Worm (Caenorhabditis elegans) whole organism, L1 larva: ENCODE measurements around the gene gpx-4.
A peak's percentile ranks its signal among the peaks of the same experiment; 100 is the strongest.
"Not testable (repeated sequence)": the region's sequence is repeated elsewhere in the genome, so short reads cannot be mapped to it uniquely, and the experiment has no call there.

Experiments used
- ama-1 ChIP-seq: fragments of 150-350 bp; optimal IDR thresholded peaks from 2 replicates; lab custom pipeline; 2014
- ces-1 ChIP-seq: fragments of 150-350 bp; optimal IDR thresholded peaks from 2 replicates; lab custom pipeline; 2014; ENCODE audit warnings: missing biosample characterization, missing genetic modification reagents, missing genetic modification characterization
- efl-1 ChIP-seq, 4 experiments: fragments of 150-350 bp; optimal IDR thresholded peaks in 3 of 4; peaks in 1 of 4; 1 replicate in 1 of 4; 2 replicates in 3 of 4; lab custom pipeline; 2014; ENCODE audit warnings: missing biosample characterization in 2 of 4, missing genetic modification characterization in 2 of 4, missing genetic modification reagents in 2 of 4
- elt-2 ChIP-seq: sonication (generic microtip); optimal IDR thresholded peaks from 2 replicates; lab custom pipeline; 2016; ENCODE audit warnings: missing genetic modification characterization, mild to moderate bottlenecking, inconsistent platforms, missing compliant biosample characterization, missing genetic modification reagents
- grh-1 ChIP-seq: fragments of 200-800 bp; sonication (Bioruptor generic); IDR thresholded peaks from 2 replicates; pipeline ENCODE4 v1.3.6; 2022; ENCODE audit warnings: missing genetic modification reagents, missing genetic modification characterization, missing compliant biosample characterization
- isw-1 ChIP-seq: fragments of 200-800 bp; sonication (Bioruptor generic); IDR thresholded peaks from 2 replicates; pipeline ENCODE4 v1.3.6; 2022; ENCODE audit warnings: missing genetic modification characterization, missing compliant biosample characterization
- lin-35 ChIP-seq, 2 experiments: fragments of 150-350 bp; optimal IDR thresholded peaks; 2 replicates each; lab custom pipeline; 2014; ENCODE audit warnings: missing biosample characterization in 2 of 2, missing genetic modification characterization in 2 of 2, missing genetic modification reagents in 2 of 2
- lir-3 ChIP-seq: sonication (generic microtip); optimal IDR thresholded peaks from 2 replicates; lab custom pipeline; 2016; ENCODE audit warnings: mild to moderate bottlenecking, missing genetic modification characterization, moderate library complexity, missing compliant biosample characterization; ENCODE audit not compliant: poor library complexity
- lsy-2 ChIP-seq, 2 experiments: fragments of 150-350 bp; optimal IDR thresholded peaks; 2 replicates each; lab custom pipeline; 2014; ENCODE audit warnings: missing biosample characterization in 2 of 2, missing genetic modification characterization in 2 of 2
- mab-9 ChIP-seq: fragments of 200-800 bp; sonication (Bioruptor generic); IDR thresholded peaks from 2 replicates; pipeline ENCODE4 v1.3.6; 2022; ENCODE audit warnings: missing genetic modification reagents, missing genetic modification characterization, missing compliant biosample characterization
- mep-1 ChIP-seq: fragments of 150-350 bp; optimal IDR thresholded peaks from 2 replicates; lab custom pipeline; 2014; ENCODE audit warnings: missing biosample characterization, missing genetic modification characterization
- nhr-47 ChIP-seq: sonication (generic microtip); optimal IDR thresholded peaks from 2 replicates; lab custom pipeline; 2016; ENCODE audit warnings: mild to moderate bottlenecking, missing genetic modification characterization, moderate library complexity, missing compliant biosample characterization
- nhr-71 ChIP-seq: sonication (generic microtip); optimal IDR thresholded peaks from 2 replicates; lab custom pipeline; 2016; ENCODE audit warnings: mild to moderate bottlenecking, missing genetic modification characterization, moderate library complexity, missing compliant biosample characterization
- pqm-1 ChIP-seq: sonication (generic microtip); optimal IDR thresholded peaks from 3 replicates; lab custom pipeline; 2017; ENCODE audit warnings: missing biosample characterization, missing genetic modification characterization
- skn-1 ChIP-seq: fragments of 150-350 bp; optimal IDR thresholded peaks from 2 replicates; lab custom pipeline; 2014; ENCODE audit warnings: missing biosample characterization, missing genetic modification characterization
- swsn-7 ChIP-seq: sonication (generic microtip); optimal IDR thresholded peaks from 2 replicates; lab custom pipeline; 2016; ENCODE audit warnings: missing genetic modification characterization, missing compliant biosample characterization
- tlp-1 ChIP-seq: fragments of 150-350 bp; optimal IDR thresholded peaks from 2 replicates; lab custom pipeline; 2014; ENCODE audit warnings: missing biosample characterization, missing genetic modification characterization
- unc-86 ChIP-seq: sonication (generic microtip); optimal IDR thresholded peaks from 2 replicates; lab custom pipeline; 2016; ENCODE audit warnings: missing genetic modification characterization, missing compliant biosample characterization
- vab-15 ChIP-seq: sonication (generic microtip); optimal IDR thresholded peaks from 2 replicates; lab custom pipeline; 2017; ENCODE audit warnings: missing genotype, mild to moderate bottlenecking, missing genetic modification characterization, missing compliant biosample characterization
- zip-4 ChIP-seq: fragments of 200-800 bp; sonication (Bioruptor generic); optimal IDR thresholded peaks from 2 replicates; lab custom pipeline; 2018; ENCODE audit warnings: mild to moderate bottlenecking, missing genetic modification characterization, moderate library complexity, missing compliant biosample characterization

The gpx-4 gene

DNA sequence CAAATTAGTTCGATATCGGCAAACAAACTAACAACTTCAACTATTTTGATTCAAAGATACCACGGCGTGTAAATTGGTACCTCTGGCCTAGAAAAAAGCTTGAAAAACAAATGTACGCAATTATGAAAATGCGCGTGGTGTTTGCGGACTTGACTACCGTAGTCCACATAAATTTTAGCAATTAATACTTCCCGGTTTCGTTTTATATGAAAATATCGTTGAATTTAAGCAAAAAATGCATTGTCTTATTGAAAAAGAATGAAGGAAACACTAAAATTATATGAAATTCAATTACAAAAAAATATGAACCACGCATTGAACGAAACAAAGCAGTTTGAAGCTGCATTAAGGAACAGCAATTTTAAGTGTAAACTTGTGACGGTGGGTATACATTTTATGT is at the start of gene gpx-4:
Gene gpx-4, minus strand, starts transcription at position 101 of the 400 bp plus-strand sequence.
- TF ChIP-seq lsy-2 (tag; optimal IDR thresholded peaks at IDR 0.05; lab: Kevin White, UChicago) = peak in 1 of 2 experiments; percentile 10

- not testable (repeated sequence) for TF ChIP-seq pqm-1 (tag; lab: Kevin White, UChicago); zip-4 (GFP tag; lab: Kevin White, UChicago); nhr-47 (tag; lab: Kevin White, UChicago)
These were observed 44.9 kb upstream of the gpx-4 start, which contains the start of gene ndua-12 for ce11 chrIV:2719734-2720133. Gene ndua-12, minus strand, starts transcription at chrIV:2719834.

ce11 chrIV:2716474-2716873 is 41.7 kb upstream of the gpx-4 start, which contains the start of gene Y94H6A.7:
Gene Y94H6A.7, minus strand, starts transcription at chrIV:2716574.
- not testable (repeated sequence) for TF ChIP-seq nhr-47 (tag; lab: Kevin White, UChicago); ama-1 (lab: Kevin White, UChicago); tlp-1 (tag; lab: Kevin White, UChicago)

ce11 chrIV:2712935-2713334 is 38.1 kb upstream of the gpx-4 start, which contains the start of gene Y94H6A.12:
Gene Y94H6A.12, minus strand, starts transcription at chrIV:2713035.
- no peak for TF ChIP-seq swsn-7 (tag; lab: Kevin White, UChicago)
- TF ChIP-seq grh-1 (GFP tag; lab: Robert Waterston, UW) = no peak

- TF ChIP-seq elt-2 (tag; lab: Kevin White, UChicago) (peak; percentile 16), skn-1 (tag; lab: Kevin White, UChicago) (peak; percentile 93), lin-35 (GFP tag; optimal IDR thresholded peaks at IDR 0.05; lab: Kevin White, UChicago) (peak in 1 of 2 experiments; percentile 56), lsy-2 (tag; optimal IDR thresholded peaks at IDR 0.05; lab: Kevin White, UChicago) (peak in 1 of 2 experiments; percentile 16), nhr-71 (peak; percentile 5), ces-1 (GFP tag; lab: Kevin White, UChicago) (no peak), efl-1 (optimal IDR thresholded peaks at IDR 0.05; lab: Kevin White, UChicago) (no peak), efl-1 (GFP tag; optimal IDR thresholded peaks at IDR 0.05 in 1 of 2; lab: Kevin White, UChicago) (peak in 1 of 2 experiments; percentile 86), lir-3 (tag; lab: Kevin White, UChicago) (no peak)
These were observed 36.4 kb upstream of the gpx-4 start for ce11 chrIV:2711122-2711669.

DNA sequence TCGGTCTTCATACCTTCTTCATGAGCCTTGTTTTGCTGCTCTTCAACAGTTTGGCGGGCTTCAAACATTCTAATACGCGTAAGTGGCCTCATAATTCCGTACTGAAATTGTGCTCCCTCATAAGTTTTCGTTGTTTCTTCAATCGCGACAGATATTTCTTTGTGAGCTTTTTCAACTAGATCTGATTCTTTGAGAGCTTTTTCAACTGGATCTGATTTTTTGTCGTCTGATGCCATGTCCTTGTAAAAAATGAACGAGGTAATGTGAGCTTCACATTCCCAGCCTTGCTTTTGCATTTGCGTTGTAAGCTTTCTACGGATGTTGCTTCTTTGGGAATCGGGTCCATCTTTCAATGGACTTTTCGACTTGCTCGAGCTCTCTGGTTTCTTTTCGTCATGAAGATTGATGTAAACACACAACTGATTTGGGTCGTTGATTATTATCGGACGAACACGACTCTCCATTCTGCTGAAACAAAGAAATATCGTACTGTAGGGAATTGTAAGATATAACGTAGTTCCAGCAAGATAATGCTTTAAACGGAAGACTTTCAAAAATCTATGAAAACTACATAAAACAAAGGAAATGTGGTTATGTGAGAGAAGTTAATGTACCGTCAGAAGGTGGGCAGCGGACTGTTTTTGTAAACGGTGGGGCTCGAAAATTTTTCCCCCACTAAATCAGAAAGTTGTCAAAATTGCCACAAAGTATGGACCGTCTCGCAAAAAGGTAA is 35.6 kb upstream of the gpx-4 start, which contains the start of gene Y94H6A.10:
Gene Y94H6A.10, minus strand, starts transcription at position 464 of the 733 bp plus-strand sequence.
- TF ChIP-seq vab-15 (tag; lab: Kevin White, UChicago) (no peak), unc-86 (tag; lab: Kevin White, UChicago) (no peak), tlp-1 (tag; lab: Kevin White, UChicago) (no peak)
- TF ChIP-seq, all 84 proteins: peak for 0

- TF ChIP-seq skn-1 (tag; lab: Kevin White, UChicago) (peak; percentile 1), isw-1 (GFP tag; lab: Robert Waterston, UW) (no peak), elt-2 (tag; lab: Kevin White, UChicago) (peak; percentile 45), lsy-2 (tag; optimal IDR thresholded peaks at IDR 0.05; lab: Kevin White, UChicago) (peak in 1 of 2 experiments; percentile 5), mep-1 (tag; lab: Kevin White, UChicago) (peak; percentile 12), lin-35 (GFP tag; optimal IDR thresholded peaks at IDR 0.05; lab: Kevin White, UChicago) (peak in 1 of 2 experiments; percentile 18), mab-9 (GFP tag; lab: Robert Waterston, UW) (no peak), nhr-71 (peak; percentile 23)
These were observed 34.9 kb upstream of the gpx-4 start for ce11 chrIV:2709590-2710201.
